Worm (Caenorhabditis elegans) whole organism, L4 larva: Measurements from ENCODE around the gene cyk-3.

Experiments
- F26F4.8 ChIP-seq: fragments of 200-800 bp; sonication (Bioruptor generic); conservative IDR thresholded peaks from 2 replicates; pipeline ENCODE4 v1.3.6; 2022; ENCODE audit warnings: missing genetic modification characterization, missing compliant biosample characterization
- F37D6.2 ChIP-seq: sonication (generic microtip); optimal IDR thresholded peaks from 2 replicates; lab custom pipeline; 2016; ENCODE audit warnings: mild to moderate bottlenecking, missing genetic modification characterization, missing compliant biosample characterization
- R02D3.7 ChIP-seq: fragments of 150-350 bp; sonication (generic microtip); optimal IDR thresholded peaks from 3 replicates; lab custom pipeline; 2014; ENCODE audit warnings: missing biosample characterization, missing genetic modification characterization
- T26A8.4 ChIP-seq: fragments of 200-800 bp; sonication (Bioruptor generic); IDR thresholded peaks from 2 replicates; pipeline ENCODE4 v1.3.6; 2022; ENCODE audit warnings: missing genetic modification characterization, missing compliant biosample characterization
- Y75B8A.6 ChIP-seq: fragments of 200-800 bp; sonication (Bioruptor generic); IDR thresholded peaks from 2 replicates; pipeline ENCODE4 v1.3.6; 2022; ENCODE audit warnings: missing genetic modification reagents, missing genetic modification characterization, missing compliant biosample characterization
- aha-1 ChIP-seq: fragments of 150-350 bp; peaks from one replicate; lab custom pipeline; 2014; ENCODE audit warnings: missing biosample characterization, missing genetic modification characterization
- ama-1 ChIP-seq: fragments of 150-350 bp; optimal IDR thresholded peaks from 2 replicates; lab custom pipeline; 2014; ENCODE audit warnings: inconsistent platforms, mixed read lengths
- attf-4 ChIP-seq: sonication (generic microtip); optimal IDR thresholded peaks from 3 replicates; lab custom pipeline; 2017; ENCODE audit warnings: missing biosample characterization, missing genetic modification characterization
- ceh-20 ChIP-seq: fragments of 200-800 bp; sonication (Bioruptor generic); IDR thresholded peaks from 2 replicates; pipeline ENCODE4 v1.3.6; 2022; ENCODE audit warnings: missing genetic modification reagents, missing genetic modification characterization, missing compliant biosample characterization
- ceh-28 ChIP-seq: fragments of 150-350 bp; optimal IDR thresholded peaks from 2 replicates; lab custom pipeline; 2014; ENCODE audit warnings: missing biosample characterization, missing genetic modification reagents, missing genetic modification characterization
- ceh-32 ChIP-seq: sonication (generic microtip); optimal IDR thresholded peaks from 2 replicates; lab custom pipeline; 2016; ENCODE audit warnings: mild to moderate bottlenecking, missing genetic modification characterization, missing compliant biosample characterization; ENCODE audit not compliant: poor library complexity
- ceh-44 ChIP-seq: fragments of 200-800 bp; sonication (Bioruptor generic); IDR thresholded peaks from 2 replicates; pipeline ENCODE4 v1.3.6; 2022; ENCODE audit warnings: missing genetic modification reagents, missing genetic modification characterization, missing compliant biosample characterization
- daf-12 ChIP-seq: fragments of 150-350 bp; optimal IDR thresholded peaks from 2 replicates; lab custom pipeline; 2014; ENCODE audit warnings: missing biosample characterization, missing genetic modification reagents, missing genetic modification characterization
- daf-16 ChIP-seq, 3 experiments: sonication (generic microtip); optimal IDR thresholded peaks; 2 replicates each; lab custom pipeline; 2016 to 2017; ENCODE audit warnings: missing genetic modification characterization in 3 of 3, missing genetic modification reagents in 3 of 3, mild to moderate bottlenecking in 2 of 3, missing compliant biosample characterization in 2 of 3, missing biosample characterization in 1 of 3, moderate library complexity in 1 of 3
- daf-19 ChIP-seq: fragments of 200-800 bp; sonication (Bioruptor generic); conservative IDR thresholded peaks from 2 replicates; pipeline ENCODE4 v1.3.6; 2022; ENCODE audit warnings: missing genetic modification characterization, missing compliant biosample characterization
- dmd-8 ChIP-seq: fragments of 200-800 bp; sonication (Bioruptor generic); IDR thresholded peaks from 2 replicates; pipeline ENCODE4 v1.3.6; 2022; ENCODE audit warnings: missing genetic modification characterization, missing compliant biosample characterization
- dve-1 ChIP-seq: sonication (generic microtip); optimal IDR thresholded peaks from 2 replicates; lab custom pipeline; 2017; ENCODE audit warnings: antibody characterized with exemption, mild to moderate bottlenecking, missing genetic modification characterization, missing compliant biosample characterization; ENCODE audit not compliant: insufficient read depth
- egl-43 ChIP-seq: fragments of 200-800 bp; sonication (Bioruptor generic); IDR thresholded peaks from 2 replicates; pipeline ENCODE4 v1.3.6; 2022; ENCODE audit warnings: missing genetic modification reagents, missing genetic modification characterization, missing compliant biosample characterization
- hif-1 ChIP-seq, 2 experiments: sonication (generic microtip); optimal IDR thresholded peaks; 2 replicates each; lab custom pipeline; 2016 to 2017; ENCODE audit warnings: missing compliant biosample characterization in 2 of 2, missing genetic modification characterization in 2 of 2, missing genetic modification reagents in 2 of 2, missing genotype in 2 of 2, mild to moderate bottlenecking in 1 of 2
- hlh-11 ChIP-seq: fragments of 200-800 bp; sonication (Bioruptor generic); optimal IDR thresholded peaks from 2 replicates; lab custom pipeline; 2018; ENCODE audit warnings: mild to moderate bottlenecking, missing genetic modification characterization, missing compliant biosample characterization
- hlh-30 ChIP-seq: sonication (generic microtip); optimal IDR thresholded peaks from 2 replicates; lab custom pipeline; 2017; ENCODE audit warnings: antibody characterized with exemption, mild to moderate bottlenecking, missing genetic modification characterization, missing compliant biosample characterization; ENCODE audit not compliant: insufficient read depth
- hmg-1.1 ChIP-seq: fragments of 200-800 bp; sonication (Bioruptor generic); IDR thresholded peaks from 2 replicates; pipeline ENCODE4 v1.3.6; 2022; ENCODE audit warnings: missing genetic modification reagents, missing genetic modification characterization, missing compliant biosample characterization
- lim-7 ChIP-seq: fragments of 200-800 bp; sonication (Bioruptor generic); IDR thresholded peaks from 2 replicates; pipeline ENCODE4 v1.3.6; 2022; ENCODE audit warnings: missing genetic modification characterization, missing compliant biosample characterization
- lin-39 ChIP-seq: fragments of 150-350 bp; optimal IDR thresholded peaks from 2 replicates; lab custom pipeline; 2014; ENCODE audit warnings: missing biosample characterization, missing genetic modification reagents, missing genetic modification characterization
- lsy-2 ChIP-seq, 2 experiments: fragments of 150-350 bp in 1 of 2; sonication (generic microtip) in 1 of 2; optimal IDR thresholded peaks; 2 replicates each; lab custom pipeline; 2014 to 2017; ENCODE audit warnings: missing biosample characterization in 2 of 2, missing genetic modification characterization in 2 of 2
- mes-2 ChIP-seq: sonication (generic microtip); optimal IDR thresholded peaks from 2 replicates; lab custom pipeline; 2016; ENCODE audit warnings: missing genotype, mild to moderate bottlenecking, missing genetic modification characterization, missing compliant biosample characterization; ENCODE audit not compliant: poor library complexity, severe bottlenecking
- mxl-3 ChIP-seq: fragments of 200-800 bp; sonication (Bioruptor generic); optimal IDR thresholded peaks from 2 replicates; lab custom pipeline; 2018; ENCODE audit warnings: mild to moderate bottlenecking, missing genetic modification characterization, missing compliant biosample characterization
- nhr-10 ChIP-seq: fragments of 150-350 bp; optimal IDR thresholded peaks from 2 replicates; lab custom pipeline; 2014; ENCODE audit warnings: missing biosample characterization, missing genetic modification characterization
- nhr-102 ChIP-seq: sonication (generic microtip); optimal IDR thresholded peaks from 2 replicates; lab custom pipeline; 2016; ENCODE audit warnings: mild to moderate bottlenecking, missing genetic modification characterization, moderate library complexity, missing compliant biosample characterization
- nhr-111 ChIP-seq: fragments of 200-800 bp; sonication (Bioruptor generic); optimal IDR thresholded peaks from 2 replicates; lab custom pipeline; 2018; ENCODE audit warnings: mild to moderate bottlenecking, missing genetic modification characterization, missing compliant biosample characterization
- nhr-25 ChIP-seq: sonication (generic microtip); optimal IDR thresholded peaks from 2 replicates; lab custom pipeline; 2017; ENCODE audit warnings: missing genetic modification characterization, mild to moderate bottlenecking, missing compliant biosample characterization, antibody characterized with exemption, moderate library complexity, borderline replicate concordance; ENCODE audit not compliant: insufficient read depth
- nhr-28 ChIP-seq: fragments of 150-350 bp; optimal IDR thresholded peaks from 2 replicates; lab custom pipeline; 2014; ENCODE audit warnings: missing biosample characterization, missing genetic modification characterization
- nhr-77 ChIP-seq: fragments of 150-350 bp; optimal IDR thresholded peaks from 2 replicates; lab custom pipeline; 2014; ENCODE audit warnings: missing biosample characterization, missing genetic modification characterization
- php-3 ChIP-seq: fragments of 200-800 bp; sonication (Bioruptor generic); IDR thresholded peaks from 2 replicates; pipeline ENCODE4 v1.3.6; 2022; ENCODE audit warnings: missing genetic modification reagents, missing genetic modification characterization, missing compliant biosample characterization
- pqm-1 ChIP-seq: sonication (generic microtip); optimal IDR thresholded peaks from 2 replicates; lab custom pipeline; 2017; ENCODE audit warnings: missing biosample characterization, missing genetic modification characterization
- snpc-1.2 ChIP-seq: fragments of 200-800 bp; sonication (Bioruptor generic); IDR thresholded peaks from 2 replicates; pipeline ENCODE4 v1.3.6; 2022; ENCODE audit warnings: missing genetic modification reagents, missing genetic modification characterization, missing compliant biosample characterization
- snpc-4 ChIP-seq: fragments of 150-350 bp; optimal IDR thresholded peaks from 2 replicates; lab custom pipeline; 2014; ENCODE audit warnings: missing biosample characterization, missing genetic modification characterization
- spr-1 ChIP-seq: sonication (generic microtip); optimal IDR thresholded peaks from 2 replicates; lab custom pipeline; 2016; ENCODE audit warnings: mild to moderate bottlenecking, missing genetic modification characterization, missing compliant biosample characterization
- spr-3 ChIP-seq: fragments of 200-800 bp; sonication (Bioruptor generic); optimal IDR thresholded peaks from 2 replicates; lab custom pipeline; 2018; ENCODE audit warnings: mild to moderate bottlenecking, missing genetic modification characterization, missing compliant biosample characterization
- tag-97 ChIP-seq: fragments of 200-800 bp; sonication (Bioruptor generic); IDR thresholded peaks from 2 replicates; pipeline ENCODE4 v1.3.6; 2022; ENCODE audit warnings: missing genetic modification characterization, missing compliant biosample characterization
- tra-1 ChIP-seq: fragments of 200-800 bp; sonication (Bioruptor generic); IDR thresholded peaks from 2 replicates; pipeline ENCODE4 v1.3.6; 2022; ENCODE audit warnings: missing genetic modification reagents, missing genetic modification characterization, missing compliant biosample characterization
- unc-39 ChIP-seq: sonication (generic microtip); optimal IDR thresholded peaks from 2 replicates; lab custom pipeline; 2017; ENCODE audit warnings: missing biosample characterization, missing genetic modification characterization
- zfp-2 ChIP-seq: sonication (generic microtip); optimal IDR thresholded peaks from 2 replicates; lab custom pipeline; 2016; ENCODE audit warnings: mild to moderate bottlenecking, missing genetic modification characterization, missing compliant biosample characterization
- ztf-11 ChIP-seq: fragments of 150-350 bp; optimal IDR thresholded peaks from 2 replicates; lab custom pipeline; 2014; ENCODE audit warnings: missing biosample characterization, missing genetic modification characterization

cyk-3 gene

ce11 chrIII:5982753-5983390 lies 37.1 kb upstream of the cyk-3 start:
- no peak for TF ChIP-seq nhr-10 (tag; lab: Kevin White, UChicago)
- TF ChIP-seq nhr-28 (tag; lab: Kevin White, UChicago), result peak; percentile 14
- peak; percentile 29 for TF ChIP-seq hlh-30 (tag; lab: Kevin White, UChicago)
- TF ChIP-seq aha-1 (tag; lab: Kevin White, UChicago), result peak; percentile 66
- peak; percentile 22 for TF ChIP-seq nhr-25

ce11 chrIII:5985340-5985739 lies 34.6 kb upstream of the cyk-3 start, which contains the start of gene T04C9.3:
Gene T04C9.3 (plus strand): TSS chrIII:5985640.
- TF ChIP-seq lim-7 (no peak), hif-1 (tag; optimal IDR thresholded peaks at IDR 0.05; lab: Kevin White, UChicago) (no peak), daf-16 (GFP tag; optimal IDR thresholded peaks at IDR 0.05; lab: Kevin White, UChicago) (no peak), daf-16 (tag; optimal IDR thresholded peaks at IDR 0.05; lab: Kevin White, UChicago) (no peak), snpc-1.2 (GFP tag; lab: Robert Waterston, UW) (no peak), R02D3.7 (tag; lab: Kevin White, UChicago) (no peak), ama-1 (no peak), ceh-44 (GFP tag; lab: Robert Waterston, UW) (no peak), tra-1 (GFP tag; lab: Robert Waterston, UW) (no peak), ceh-28 (tag; lab: Kevin White, UChicago) (no peak), T26A8.4 (GFP tag; lab: Robert Waterston, UW) (no peak)
- TF ChIP-seq, all 104 proteins: peak for 0

ce11 chrIII:5988010-5988409 lies 31.9 kb upstream of the cyk-3 start:
- TF ChIP-seq F26F4.8 (GFP tag; lab: Robert Waterston, UW), result no peak
- TF ChIP-seq daf-19 (GFP tag; lab: Robert Waterston, UW), result no peak
- TF ChIP-seq ceh-20, result no peak
- TF ChIP-seq F37D6.2 (tag; lab: Kevin White, UChicago), result no peak
- TF ChIP-seq spr-1 (tag; lab: Kevin White, UChicago), result no peak
- no peak for TF ChIP-seq pqm-1 (tag; lab: Kevin White, UChicago)
- TF ChIP-seq lsy-2 (tag; optimal IDR thresholded peaks at IDR 0.05; lab: Kevin White, UChicago), result peak in 1 of 2 experiments; percentile 4
- no peak for TF ChIP-seq attf-4 (tag; lab: Kevin White, UChicago)
- TF ChIP-seq mxl-3 (GFP tag; lab: Kevin White, UChicago), result no peak
- no peak for TF ChIP-seq spr-3
- TF ChIP-seq hmg-1.1, result peak; percentile 40; the same call in 1 of the 2 replicates
- TF ChIP-seq php-3, result no peak
- no peak for TF ChIP-seq nhr-25
- no peak for TF ChIP-seq unc-39 (tag; lab: Kevin White, UChicago)
- no peak for TF ChIP-seq ceh-32 (tag; lab: Kevin White, UChicago)
- no peak for TF ChIP-seq hlh-11 (tag; lab: Kevin White, UChicago)
- no peak for TF ChIP-seq nhr-102 (tag; lab: Kevin White, UChicago)
- no peak for TF ChIP-seq Y75B8A.6 (GFP tag; lab: Robert Waterston, UW)
- TF ChIP-seq nhr-77 (tag; lab: Kevin White, UChicago), result no peak
- TF ChIP-seq nhr-111, result no peak
- no peak for TF ChIP-seq snpc-1.2 (GFP tag; lab: Robert Waterston, UW)
- no peak for TF ChIP-seq snpc-4 (tag; lab: Kevin White, UChicago)
- no peak for TF ChIP-seq tag-97 (GFP tag; lab: Robert Waterston, UW)
- no peak for TF ChIP-seq ceh-44 (GFP tag; lab: Robert Waterston, UW)
- TF ChIP-seq egl-43 (GFP tag; lab: Robert Waterston, UW), result no peak
- TF ChIP-seq daf-12 (tag; lab: Kevin White, UChicago), result no peak
- peak; percentile 96 for TF ChIP-seq aha-1 (tag; lab: Kevin White, UChicago)
- no peak for TF ChIP-seq zfp-2 (tag; lab: Kevin White, UChicago)
- no peak for TF ChIP-seq daf-16 (GFP tag; optimal IDR thresholded peaks at IDR 0.05; lab: Kevin White, UChicago)
- TF ChIP-seq daf-16 (tag; optimal IDR thresholded peaks at IDR 0.05; lab: Kevin White, UChicago), result no peak
- no peak for TF ChIP-seq dve-1
- peak; percentile 10 for TF ChIP-seq mes-2
- TF ChIP-seq hlh-30 (tag; lab: Kevin White, UChicago), result no peak
- TF ChIP-seq lin-39 (tag; lab: Kevin White, UChicago), result no peak
- TF ChIP-seq dmd-8 (GFP tag; lab: Robert Waterston, UW), result no peak
- no peak for TF ChIP-seq ztf-11 (tag; lab: Kevin White, UChicago)
- no peak for TF ChIP-seq nhr-10 (tag; lab: Kevin White, UChicago)
